Fruit fly (Drosophila melanogaster): Measurements from ENCODE around the gene Nubp2.
A peak's percentile ranks its signal among the peaks of the same experiment; 100 is the strongest.

Nubp2 gene

DNA sequence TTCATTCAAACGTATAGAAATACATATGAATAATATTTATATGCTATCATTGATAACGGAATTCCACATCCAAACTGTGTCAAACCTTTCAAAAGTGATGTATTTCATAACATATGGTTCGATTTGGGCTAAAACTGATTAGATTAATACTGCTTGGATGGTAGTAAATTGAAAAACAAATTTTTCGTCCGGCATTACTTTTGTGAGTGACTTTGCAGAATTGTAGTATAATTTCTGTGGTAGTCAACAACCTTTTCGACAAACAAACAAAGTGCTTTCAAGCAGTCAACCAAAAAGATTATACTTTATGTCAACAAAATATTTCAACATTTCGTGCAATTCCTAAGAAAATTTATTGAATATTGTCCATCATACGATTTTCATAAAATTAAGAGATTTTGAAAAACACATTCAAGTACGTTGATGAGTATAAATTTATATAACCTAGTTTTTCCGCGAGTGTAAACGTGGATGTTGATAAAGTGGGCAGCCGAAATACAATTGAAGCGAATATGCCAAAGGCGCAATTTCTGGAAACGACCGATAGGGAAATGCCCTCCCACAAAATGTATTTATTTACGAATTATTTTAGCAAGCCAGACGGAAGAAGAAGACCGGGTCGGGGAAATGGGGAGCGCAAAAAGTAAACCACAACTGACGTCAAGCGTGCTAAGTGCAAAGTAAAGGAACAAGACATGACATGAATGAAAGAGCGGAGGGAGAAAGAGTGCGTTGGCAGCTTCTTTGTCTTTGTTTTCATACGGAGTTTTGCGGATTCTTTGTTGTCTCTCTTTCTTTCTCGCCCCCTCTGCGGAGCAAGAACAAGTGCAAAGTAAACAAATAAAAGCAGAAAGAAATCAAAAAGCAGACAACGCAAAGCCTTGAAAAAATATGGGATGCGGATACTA, 8.2 kb upstream of the Nubp2 start (continued):
- TF ChIP-seq gro (GFP tag; optimal IDR thresholded peaks at IDR 0.05) (no peak), sim (GFP tag; IDR thresholded peaks at IDR 0.05) (no peak), Ptx1 (GFP tag; IDR thresholded peaks at IDR 0.05) (peak; percentile 68), CG12391 (tag; optimal IDR thresholded peaks at IDR 0.05) (peak; percentile 29), slbo (GFP tag; IDR thresholded peaks at IDR 0.05) (peak; percentile 52; the same call in 1 of the 2 replicates), CG11695 (GFP tag; IDR thresholded peaks at IDR 0.05) (peak; percentile 64; the same call in 2 of the 3 replicates), ham (GFP tag; IDR thresholded peaks at IDR 0.05) (no peak), croc (GFP tag; conservative IDR thresholded peaks at IDR 0.05) (no peak), CG11398 (GFP tag; optimal IDR thresholded peaks at IDR 0.05) (no peak), ato (GFP tag; IDR thresholded peaks at IDR 0.05; ENCODE audit: partially characterized antibody) (no peak), unc-4 (GFP tag; IDR thresholded peaks at IDR 0.05; ENCODE audit: partially characterized antibody) (no peak), TFAM (GFP tag; optimal IDR thresholded peaks at IDR 0.05) (no peak), Camta (GFP tag; optimal IDR thresholded peaks at IDR 0.05) (no peak), CG9797 (GFP tag; optimal IDR thresholded peaks at IDR 0.05) (no peak), Sry-δ (GFP tag; optimal IDR thresholded peaks at IDR 0.05) (no peak), tin (GFP tag; optimal IDR thresholded peaks at IDR 0.05) (no peak), CoRest (tag; optimal IDR thresholded peaks at IDR 0.05) (peak; percentile 1), dimm (GFP tag; IDR thresholded peaks at IDR 0.05) (no peak), CG16863 (GFP tag; optimal IDR thresholded peaks at IDR 0.05) (no peak), CG32772 (GFP tag; IDR thresholded peaks at IDR 0.05) (no peak), HHEX (GFP tag; optimal IDR thresholded peaks at IDR 0.05) (peak; percentile 39), tx (GFP tag; optimal IDR thresholded peaks at IDR 0.05) (no peak), fd96Cb (tag; optimal IDR thresholded peaks at IDR 0.05) (no peak), crp (GFP tag; optimal IDR thresholded peaks at IDR 0.05) (no peak), inv (GFP tag; IDR thresholded peaks at IDR 0.05; ENCODE audit: partially characterized antibody) (no peak), Dbx (GFP tag; IDR thresholded peaks at IDR 0.05) (peak; percentile 15; the same call in 1 of the 3 replicates), CG7928 (GFP tag; optimal IDR thresholded peaks at IDR 0.05) (peak; percentile 14), D19B (GFP tag; optimal IDR thresholded peaks at IDR 0.05) (no peak), CG9876 (GFP tag; optimal IDR thresholded peaks at IDR 0.05) (no peak), Six4 (GFP tag; optimal IDR thresholded peaks at IDR 0.05) (peak; percentile 25), CG11085 (GFP tag; IDR thresholded peaks at IDR 0.05) (no peak), btn (GFP tag; optimal IDR thresholded peaks at IDR 0.05) (no peak), ase (GFP tag; IDR thresholded peaks at IDR 0.05) (no peak), CG12659 (GFP tag; optimal IDR thresholded peaks at IDR 0.05) (peak; percentile 13), dpn (GFP tag; optimal IDR thresholded peaks at IDR 0.05) (peak in 1 of 2 experiments; percentile 5), CG4360 (GFP tag; IDR thresholded peaks at IDR 0.05) (no peak), PHDP (tag; optimal IDR thresholded peaks at IDR 0.05) (peak; percentile 40), Atf3 (GFP tag; optimal IDR thresholded peaks at IDR 0.05) (no peak), exex (tag; optimal IDR thresholded peaks at IDR 0.05) (peak; percentile 50), peb (GFP tag; IDR thresholded peaks at IDR 0.05) (no peak), CG15073 (GFP tag; optimal IDR thresholded peaks at IDR 0.05) (no peak), Kr (GFP tag; optimal IDR thresholded peaks at IDR 0.05) (no peak), wek (GFP tag; optimal IDR thresholded peaks at IDR 0.05) (no peak), CG15696 (tag; optimal IDR thresholded peaks at IDR 0.05) (no peak), ranshi (GFP tag; IDR thresholded peaks at IDR 0.05) (peak; percentile 57), CG14965 (GFP tag; optimal IDR thresholded peaks at IDR 0.05; ENCODE audit: borderline replicate concordance) (no peak), CG10321 (GFP tag; IDR thresholded peaks at IDR 0.05) (no peak), disco-r (GFP tag; optimal IDR thresholded peaks at IDR 0.05) (no peak), CG13775 (GFP tag; optimal IDR thresholded peaks at IDR 0.05) (peak; percentile 44)

Data from whole organism, embryonic.